Fruit fly (Drosophila melanogaster): ENCODE results near the gene Fancd2.

DNA sequence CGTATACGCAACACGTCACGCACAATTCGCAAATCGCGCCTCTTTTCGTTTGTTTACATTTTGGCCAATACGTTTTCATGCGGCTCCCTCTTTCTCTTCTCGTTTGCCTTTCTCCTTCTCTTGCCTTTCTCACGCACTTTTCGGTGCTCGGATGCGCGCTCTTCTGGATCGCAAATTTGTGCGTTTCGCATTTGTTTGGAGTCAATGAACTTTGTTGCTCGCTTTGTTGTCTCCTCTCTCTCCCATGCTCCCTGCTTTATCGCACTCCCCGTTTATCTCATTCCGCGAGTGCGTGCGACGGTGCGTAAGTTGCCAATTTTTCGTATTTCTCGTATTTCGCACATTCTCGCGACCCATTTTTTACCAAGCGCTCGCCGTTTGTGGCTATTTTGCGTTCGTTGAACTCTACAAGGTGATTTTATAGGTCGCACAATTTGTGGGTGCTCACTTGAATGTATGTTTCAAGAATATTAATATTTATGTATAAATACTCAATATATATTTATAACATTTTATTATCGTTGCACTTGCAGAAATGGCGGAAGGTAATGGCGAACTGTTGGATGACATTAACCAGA, 24.7 kb downstream of the Fancd2 start:
- TF ChIP-seq kay (GFP tag; ENCODE audit: borderline replicate concordance): no peak
- no peak for TF ChIP-seq Crg-1 (GFP tag; optimal IDR thresholded peaks at IDR 0.05)
- TF ChIP-seq cic (GFP tag; optimal IDR thresholded peaks at IDR 0.05): no peak
- TF ChIP-seq tj (GFP tag; optimal IDR thresholded peaks at IDR 0.05): no peak
- TF ChIP-seq CG1620 (GFP tag; optimal IDR thresholded peaks at IDR 0.05): no peak
- TF ChIP-seq CG7101 (tag; optimal IDR thresholded peaks at IDR 0.05): no peak
- no peak for TF ChIP-seq CG5204 (GFP tag; optimal IDR thresholded peaks at IDR 0.05)
- TF ChIP-seq cnc (optimal IDR thresholded peaks at IDR 0.05): no peak
- TF ChIP-seq Mnt (GFP tag; optimal IDR thresholded peaks at IDR 0.05): no peak
- no peak for TF ChIP-seq toe (GFP tag; optimal IDR thresholded peaks at IDR 0.05)
- no peak for TF ChIP-seq CG7045 (GFP tag; optimal IDR thresholded peaks at IDR 0.05)
- TF ChIP-seq CG33017 (tag; optimal IDR thresholded peaks at IDR 0.05): no peak
- no peak for TF ChIP-seq ovo (GFP tag; optimal IDR thresholded peaks at IDR 0.05)
